Fruit fly (Drosophila melanogaster) Kc167 (cell line): Measurements from ENCODE around the gene CG5255.

ENCODE experiments used
- Myc ChIP-seq: fragments of >200 bp; optimal IDR thresholded peaks from 2 replicates; lab custom pipeline; 2017; ENCODE audit warnings: missing external identifiers
- Sin3A ChIP-seq: fragments of >200 bp; optimal IDR thresholded peaks from 2 replicates; lab custom pipeline; 2018; ENCODE audit warnings: missing external identifiers
- h ChIP-seq: fragments of >200 bp; optimal IDR thresholded peaks from 3 replicates; lab custom pipeline; 2018; ENCODE audit warnings: missing external identifiers
- psq ChIP-seq: fragments of >200 bp; optimal IDR thresholded peaks from 2 replicates; lab custom pipeline; 2017; ENCODE audit warnings: missing external identifiers
- ttk ChIP-seq: sonication (Bioruptor generic); optimal IDR thresholded peaks from 2 replicates; lab custom pipeline; 2017; ENCODE audit warnings: missing external identifiers

dm6 chr3R:17135747-17136146 is 1.9 kb upstream of the CG5255 start, which contains the start of gene CG5246:
- TF ChIP-seq ttk = no peak
- TF ChIP-seq psq (lab: Kevin White, UChicago) = no peak
- no peak for TF ChIP-seq Myc
- TF ChIP-seq Sin3A = no peak
- TF ChIP-seq h (lab: Kevin White, UChicago) = no peak
